Worm (Caenorhabditis elegans) whole organism, L3 larva: ENCODE results near the gene F59B10.6.

Experiments used
- R02D3.7 ChIP-seq: fragments of 150-350 bp; optimal IDR thresholded peaks from 2 replicates; lab custom pipeline; 2014; ENCODE audit warnings: missing biosample characterization, missing genetic modification characterization
- ZK546.5 ChIP-seq: sonication (generic microtip); optimal IDR thresholded peaks from 2 replicates; lab custom pipeline; 2017; ENCODE audit warnings: missing biosample characterization, missing genetic modification characterization
- aly-2 ChIP-seq: fragments of 150-350 bp; optimal IDR thresholded peaks from 2 replicates; lab custom pipeline; 2014; ENCODE audit warnings: missing biosample characterization, missing genetic modification characterization
- ama-1 ChIP-seq: fragments of 150-350 bp; optimal IDR thresholded peaks from 2 replicates; lab custom pipeline; 2018
- ceh-16 ChIP-seq: sonication (generic microtip); optimal IDR thresholded peaks from 2 replicates; lab custom pipeline; 2017; ENCODE audit warnings: missing biosample characterization, missing genetic modification characterization
- ceh-28 ChIP-seq: fragments of 150-350 bp; optimal IDR thresholded peaks from 2 replicates; lab custom pipeline; 2014; ENCODE audit warnings: missing biosample characterization, missing genetic modification reagents, missing genetic modification characterization
- ceh-82 ChIP-seq: fragments of 150-350 bp; optimal IDR thresholded peaks from 2 replicates; lab custom pipeline; 2014; ENCODE audit warnings: missing biosample characterization, missing genetic modification characterization
- ceh-9 ChIP-seq: sonication (generic microtip); optimal IDR thresholded peaks from 2 replicates; lab custom pipeline; 2018; ENCODE audit warnings: missing biosample characterization, missing genetic modification characterization
- daf-12 ChIP-seq: fragments of 150-350 bp; optimal IDR thresholded peaks from 2 replicates; lab custom pipeline; 2014; ENCODE audit warnings: missing biosample characterization, missing genetic modification reagents, missing genetic modification characterization
- egl-27 ChIP-seq: sonication (generic microtip); optimal IDR thresholded peaks from 4 replicates; lab custom pipeline; 2017; ENCODE audit warnings: missing biosample characterization, missing genetic modification reagents, missing genetic modification characterization
- egl-5 ChIP-seq: fragments of 150-350 bp; optimal IDR thresholded peaks from 2 replicates; lab custom pipeline; 2017; ENCODE audit warnings: missing biosample characterization, missing genetic modification reagents, missing genetic modification characterization, inconsistent platforms
- elt-1 ChIP-seq: fragments of 150-350 bp; optimal IDR thresholded peaks from 2 replicates; lab custom pipeline; 2014; ENCODE audit warnings: missing biosample characterization, missing genetic modification characterization
- elt-2 ChIP-seq: sonication (generic microtip); optimal IDR thresholded peaks from 2 replicates; lab custom pipeline; 2016; ENCODE audit warnings: missing genetic modification reagents, mild to moderate bottlenecking, missing genetic modification characterization, missing compliant biosample characterization
- elt-3 ChIP-seq, 3 experiments: fragments of 150-350 bp in 1 of 3; sonication (generic microtip) in 2 of 3; optimal IDR thresholded peaks; 2 replicates in 2 of 3; 4 replicates in 1 of 3; lab custom pipeline; 2014 to 2017; ENCODE audit warnings: missing biosample characterization in 3 of 3, missing genetic modification characterization in 3 of 3
- eor-1 ChIP-seq, 2 experiments: fragments of 150-350 bp; optimal IDR thresholded peaks; 2 replicates each; lab custom pipeline; 2014 to 2018; ENCODE audit warnings: missing biosample characterization in 2 of 2, missing genetic modification characterization in 2 of 2
- fkh-10 ChIP-seq: sonication (generic microtip); optimal IDR thresholded peaks from 2 replicates; lab custom pipeline; 2017; ENCODE audit warnings: missing biosample characterization, missing genetic modification reagents, missing genetic modification characterization
- fkh-2 ChIP-seq: fragments of 150-350 bp; optimal IDR thresholded peaks from 2 replicates; lab custom pipeline; 2014; ENCODE audit warnings: missing biosample characterization, missing genetic modification reagents, missing genetic modification characterization
- fos-1 ChIP-seq: fragments of 150-350 bp; optimal IDR thresholded peaks from 2 replicates; lab custom pipeline; 2014; ENCODE audit warnings: missing biosample characterization, missing genetic modification characterization
- hmg-11 ChIP-seq: sonication (generic microtip); optimal IDR thresholded peaks from 2 replicates; lab custom pipeline; 2016; ENCODE audit warnings: missing genetic modification characterization, missing compliant biosample characterization
- jun-1 ChIP-seq: fragments of 150-350 bp; optimal IDR thresholded peaks from 2 replicates; lab custom pipeline; 2014; ENCODE audit warnings: missing biosample characterization, missing genetic modification reagents, missing genetic modification characterization
- lin-15B ChIP-seq: fragments of 150-350 bp; optimal IDR thresholded peaks from 2 replicates; lab custom pipeline; 2014; ENCODE audit warnings: missing biosample characterization, missing genetic modification characterization
- lin-39 ChIP-seq: fragments of 150-350 bp; optimal IDR thresholded peaks from 2 replicates; lab custom pipeline; 2018; ENCODE audit warnings: missing biosample characterization, missing genetic modification reagents, missing genetic modification characterization
- lsy-12 ChIP-seq: sonication (generic microtip); optimal IDR thresholded peaks from 2 replicates; lab custom pipeline; 2016; ENCODE audit warnings: mild to moderate bottlenecking, missing genetic modification characterization, missing compliant biosample characterization
- mdl-1 ChIP-seq: fragments of 150-350 bp; optimal IDR thresholded peaks from 2 replicates; lab custom pipeline; 2014; ENCODE audit warnings: missing biosample characterization, missing genetic modification characterization
- mml-1 ChIP-seq: fragments of 150-350 bp; sonication (generic microtip); optimal IDR thresholded peaks from 3 replicates; lab custom pipeline; 2014; ENCODE audit warnings: missing biosample characterization, missing genetic modification characterization
- nfya-1 ChIP-seq: sonication (generic microtip); optimal IDR thresholded peaks from 2 replicates; lab custom pipeline; 2017; ENCODE audit warnings: missing genetic modification characterization, mild to moderate bottlenecking, missing compliant biosample characterization, antibody characterized with exemption, moderate library complexity; ENCODE audit not compliant: insufficient read depth
- nhr-11 ChIP-seq: fragments of 150-350 bp; optimal IDR thresholded peaks from 2 replicates; lab custom pipeline; 2014; ENCODE audit warnings: missing biosample characterization, missing genetic modification characterization
- nhr-12 ChIP-seq: fragments of 150-350 bp; optimal IDR thresholded peaks from 2 replicates; lab custom pipeline; 2014; ENCODE audit warnings: missing biosample characterization, missing genetic modification characterization
- nhr-23 ChIP-seq: fragments of 150-350 bp; optimal IDR thresholded peaks from 2 replicates; lab custom pipeline; 2014; ENCODE audit warnings: missing biosample characterization, missing genetic modification reagents, missing genetic modification characterization
- nhr-237 ChIP-seq: fragments of 150-350 bp; optimal IDR thresholded peaks from 2 replicates; lab custom pipeline; 2014; ENCODE audit warnings: missing biosample characterization, missing genetic modification characterization
- nhr-25 ChIP-seq: sonication (generic microtip); optimal IDR thresholded peaks from 2 replicates; lab custom pipeline; 2017; ENCODE audit warnings: missing biosample characterization, missing genetic modification characterization
- nhr-28 ChIP-seq: fragments of 150-350 bp; optimal IDR thresholded peaks from 2 replicates; lab custom pipeline; 2014; ENCODE audit warnings: missing biosample characterization, missing genetic modification characterization
- nhr-43 ChIP-seq: sonication (generic microtip); optimal IDR thresholded peaks from 2 replicates; lab custom pipeline; 2016; ENCODE audit warnings: mild to moderate bottlenecking, missing genetic modification characterization, missing compliant biosample characterization; ENCODE audit not compliant: poor library complexity, severe bottlenecking
- nhr-67 ChIP-seq: fragments of 150-350 bp; optimal IDR thresholded peaks from 2 replicates; lab custom pipeline; 2014; ENCODE audit warnings: missing biosample characterization, missing genetic modification characterization
- nhr-76 ChIP-seq: fragments of 150-350 bp; sonication (generic microtip); optimal IDR thresholded peaks from 5 replicates; lab custom pipeline; 2014; ENCODE audit warnings: missing biosample characterization, missing genetic modification characterization
- nhr-77 ChIP-seq: fragments of 150-350 bp; optimal IDR thresholded peaks from 2 replicates; lab custom pipeline; 2014; ENCODE audit warnings: missing biosample characterization, missing genetic modification characterization
- pha-4 ChIP-seq: fragments of 150-350 bp; optimal IDR thresholded peaks from 2 replicates; lab custom pipeline; 2014; ENCODE audit warnings: missing biosample characterization, missing genetic modification reagents, missing genetic modification characterization
- pqm-1 ChIP-seq: fragments of 150-350 bp; optimal IDR thresholded peaks from 2 replicates; lab custom pipeline; 2017; ENCODE audit warnings: missing biosample characterization, missing genetic modification characterization, inconsistent platforms
- sea-2 ChIP-seq: fragments of 150-350 bp; sonication (generic microtip); optimal IDR thresholded peaks from 4 replicates; lab custom pipeline; 2014; ENCODE audit warnings: missing biosample characterization, missing genetic modification reagents, missing genetic modification characterization
- skn-1 ChIP-seq: fragments of 150-350 bp; optimal IDR thresholded peaks from 2 replicates; lab custom pipeline; 2014; ENCODE audit warnings: missing biosample characterization, missing genetic modification characterization
- snpc-4 ChIP-seq: fragments of 150-350 bp; optimal IDR thresholded peaks from 2 replicates; lab custom pipeline; 2014; ENCODE audit warnings: missing biosample characterization, missing genetic modification characterization
- tbx-2 ChIP-seq: sonication (generic microtip); optimal IDR thresholded peaks from 2 replicates; lab custom pipeline; 2016; ENCODE audit warnings: mild to moderate bottlenecking, missing genetic modification characterization, missing compliant biosample characterization
- unc-39 ChIP-seq: sonication (generic microtip); optimal IDR thresholded peaks from 4 replicates; lab custom pipeline; 2017; ENCODE audit warnings: missing biosample characterization, missing genetic modification characterization
- unc-62 ChIP-seq: fragments of 150-350 bp; sonication (generic microtip); optimal IDR thresholded peaks from 4 replicates; lab custom pipeline; 2014; ENCODE audit warnings: missing biosample characterization, missing genetic modification reagents, missing genetic modification characterization
- zag-1 ChIP-seq: fragments of 150-350 bp; optimal IDR thresholded peaks from 2 replicates; lab custom pipeline; 2014; ENCODE audit warnings: missing biosample characterization, missing genetic modification characterization
- ztf-11 ChIP-seq: fragments of 150-350 bp; optimal IDR thresholded peaks from 2 replicates; lab custom pipeline; 2014; ENCODE audit warnings: missing biosample characterization, missing genetic modification characterization
- ztf-4 ChIP-seq: fragments of 150-350 bp; optimal IDR thresholded peaks from 2 replicates; lab custom pipeline; 2014; ENCODE audit warnings: missing biosample characterization, missing genetic modification characterization

The F59B10.6 gene

DNA sequence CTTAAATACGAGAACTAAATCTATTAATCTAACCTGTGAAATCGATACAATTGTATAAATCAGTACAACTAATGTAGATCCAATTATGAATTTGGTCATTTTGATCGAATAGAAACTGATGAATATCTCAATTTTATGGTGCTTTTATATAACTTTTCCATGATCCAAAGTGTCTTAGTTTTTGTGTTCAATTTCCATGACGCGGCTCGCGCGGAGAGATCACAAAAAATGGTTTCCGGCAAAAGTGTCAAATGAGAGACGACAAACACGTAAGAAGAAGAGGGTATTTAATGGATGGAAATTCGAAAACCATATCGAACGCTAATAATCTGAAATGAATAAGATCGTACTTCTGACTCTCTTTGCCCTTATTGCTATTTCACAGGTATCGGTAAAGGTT, 40.3 kb upstream of the F59B10.6 start, which contains the start of the genes C06A1.6 and C06A1.7:
C06A1.6 (minus strand) TSS at position 101 of the 400 bp plus-strand sequence.
C06A1.7 (plus strand) TSS at position 314 of the 400 bp plus-strand sequence.
- TF ChIP-seq nhr-28 (tag; lab: Kevin White, UChicago) (no peak), daf-12 (no peak), zag-1 (tag; lab: Kevin White, UChicago) (no peak), nhr-77 (tag; lab: Kevin White, UChicago) (no peak)
- TF ChIP-seq, all 47 proteins: peak for 0

DNA sequence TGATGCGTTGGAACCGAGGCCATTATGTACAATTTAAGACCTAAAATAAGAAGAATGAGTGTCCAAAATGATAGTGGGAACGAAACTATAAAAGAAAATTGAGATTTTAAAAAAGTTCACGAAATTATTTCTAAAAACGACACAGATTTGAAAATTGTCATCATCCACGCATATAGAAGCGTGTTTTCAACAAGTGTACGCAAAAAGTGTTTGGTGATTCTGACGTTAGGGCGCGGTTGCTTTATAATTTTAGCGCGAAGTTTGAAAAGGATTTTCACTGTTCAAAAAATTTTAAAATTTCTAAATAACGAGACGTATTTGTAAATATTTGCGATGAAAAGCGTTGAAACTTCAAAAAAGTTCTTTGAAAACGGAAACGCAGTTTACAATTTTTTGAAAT, 39.1 kb upstream of the F59B10.6 start, which contains the start of gene cdc-48.1:
cdc-48.1 (minus strand) TSS at position 40 of the 400 bp plus-strand sequence.
- TF ChIP-seq ceh-9 (tag; lab: Kevin White, UChicago) (no peak), ZK546.5 (tag; lab: Kevin White, UChicago) (peak; percentile 80), skn-1 (tag; lab: Kevin White, UChicago) (peak; percentile 100), elt-1 (peak; percentile 97), nfya-1 (tag; lab: Kevin White, UChicago) (peak; percentile 99), mml-1 (tag; lab: Kevin White, UChicago) (no peak), nhr-43 (tag; lab: Kevin White, UChicago) (peak; percentile 99), tbx-2 (tag; lab: Kevin White, UChicago) (peak; percentile 97), unc-39 (peak; percentile 69), fos-1 (peak; percentile 100), nhr-11 (tag; lab: Kevin White, UChicago) (peak; percentile 100), mdl-1 (tag; lab: Kevin White, UChicago) (peak; percentile 94), pha-4 (tag; lab: Kevin White, UChicago) (peak; percentile 100), nhr-76 (tag; lab: Kevin White, UChicago) (peak; percentile 94), R02D3.7 (tag; lab: Kevin White, UChicago) (peak; percentile 98), hmg-11 (tag; lab: Kevin White, UChicago) (peak; percentile 98), egl-27 (tag; lab: Kevin White, UChicago) (peak; percentile 99), nhr-23 (peak; percentile 100), ceh-82 (tag; lab: Kevin White, UChicago) (peak; percentile 99), nhr-12 (tag; lab: Kevin White, UChicago) (no peak), ztf-4 (tag; lab: Kevin White, UChicago) (peak; percentile 96), ceh-16 (tag; lab: Kevin White, UChicago) (peak; percentile 79), unc-62 (GFP tag; lab: Kevin White, UChicago) (peak; percentile 100), ceh-28 (peak; percentile 98), egl-5 (tag; lab: Kevin White, UChicago) (peak; percentile 97), ama-1 (lab: Kevin White, UChicago) (peak; percentile 93), fkh-2 (tag; lab: Kevin White, UChicago) (peak; percentile 95), fkh-10 (GFP tag; lab: Kevin White, UChicago) (peak; percentile 100), lin-39 (tag; lab: Kevin White, UChicago) (peak; percentile 99), lsy-12 (peak; percentile 100), daf-12 (peak; percentile 96), nhr-67 (tag; lab: Kevin White, UChicago) (peak; percentile 73), pqm-1 (tag; lab: Kevin White, UChicago) (peak; percentile 100), ztf-11 (peak; percentile 54), lin-15B (tag; lab: Kevin White, UChicago) (peak; percentile 100), nhr-237 (peak; percentile 74), eor-1 (tag; optimal IDR thresholded peaks at IDR 0.05; lab: Kevin White, UChicago) (peak in 1 of 2 experiments; percentile 62), sea-2 (GFP tag; lab: Kevin White, UChicago) (peak; percentile 94), nhr-77 (tag; lab: Kevin White, UChicago) (peak; percentile 97), nhr-25 (peak; percentile 100), elt-2 (tag; lab: Kevin White, UChicago) (peak; percentile 97), snpc-4 (peak; percentile 98), nhr-28 (tag; lab: Kevin White, UChicago) (peak; percentile 95), zag-1 (tag; lab: Kevin White, UChicago) (peak; percentile 94), elt-3 (tag; optimal IDR thresholded peaks at IDR 0.05; lab: Kevin White, UChicago) (peak; percentile 96 to 100 (median 99)), aly-2 (tag; lab: Kevin White, UChicago) (peak; percentile 99), jun-1 (peak; percentile 99)
